Worm (Caenorhabditis elegans): ENCODE measurements around the gene C27A7.5.

DNA sequence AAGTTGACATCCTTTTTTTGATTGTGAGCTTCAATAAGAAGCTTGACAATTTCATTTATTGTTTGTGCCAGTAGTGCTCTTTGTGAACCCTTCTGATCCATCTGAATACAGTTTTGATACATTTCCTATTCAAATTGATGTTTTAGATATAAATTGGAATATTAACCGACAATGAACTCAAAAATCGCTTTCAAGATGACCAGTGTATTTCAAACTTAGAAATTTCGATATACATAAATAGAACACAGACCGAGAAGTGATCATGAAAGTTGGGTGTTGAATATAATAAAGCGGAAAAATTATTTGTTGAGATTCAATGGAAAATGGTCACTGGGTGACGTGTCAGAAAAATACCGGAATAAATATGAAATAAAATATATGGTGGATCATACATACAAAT, 19.2 kb upstream of the C27A7.5 start, which contains the start of gene elpc-3:
- TF ChIP-seq W03F9.2 (tag; optimal IDR thresholded peaks at IDR 0.05) (no peak), him-1 (tag; optimal IDR thresholded peaks at IDR 0.05) (no peak)
